Fruit fly (Drosophila melanogaster) whole organism, prepupa: ENCODE measurements around the gene Ets96B.

Experiments
- CG10631 ChIP-seq: fragments of 200-800 bp; sonication (Bioruptor generic); optimal IDR thresholded peaks from 2 replicates; lab custom pipeline; 2016; ENCODE audit warnings: missing biosample characterization, missing genetic modification characterization
- CG10669 ChIP-seq: fragments of 200-800 bp; sonication (Bioruptor generic); optimal IDR thresholded peaks from 3 replicates; lab custom pipeline; 2018; ENCODE audit warnings: missing biosample characterization, mild to moderate bottlenecking, missing genetic modification characterization, moderate library complexity
- CG15336 ChIP-seq: fragments of 200-800 bp; sonication (Bioruptor generic); IDR thresholded peaks from 2 replicates; pipeline ENCODE4 v1.3.6; 2022; ENCODE audit warnings: missing biosample characterization, missing genetic modification characterization
- CG1621 ChIP-seq: fragments of 200-800 bp; sonication (Bioruptor generic); optimal IDR thresholded peaks from 3 replicates; lab custom pipeline; 2018; ENCODE audit warnings: missing biosample characterization, mild to moderate bottlenecking, missing genetic modification characterization
- CG16779 ChIP-seq: fragments of 200-800 bp; sonication (Bioruptor generic); optimal IDR thresholded peaks from 3 replicates; lab custom pipeline; 2017; ENCODE audit warnings: missing biosample characterization, mild to moderate bottlenecking, missing genetic modification characterization
- CG32006 ChIP-seq: fragments of 200-800 bp; sonication (Bioruptor generic); optimal IDR thresholded peaks from 3 replicates; lab custom pipeline; 2017; ENCODE audit warnings: missing biosample characterization, mild to moderate bottlenecking, missing genetic modification characterization
- CG34406 ChIP-seq: fragments of 200-800 bp; sonication (Bioruptor generic); optimal IDR thresholded peaks from 3 replicates; lab custom pipeline; 2016; ENCODE audit warnings: missing biosample characterization, missing genetic modification characterization
- CG6163 ChIP-seq: fragments of 200-800 bp; sonication (Bioruptor generic); IDR thresholded peaks from 3 replicates; pipeline ENCODE4 v1.3.6; 2022; ENCODE audit warnings: missing biosample characterization, missing genetic modification characterization
- CG6808 ChIP-seq: fragments of 200-800 bp; sonication (Bioruptor generic); optimal IDR thresholded peaks from 3 replicates; lab custom pipeline; 2017; ENCODE audit warnings: missing biosample characterization, missing genetic modification characterization, mild to moderate bottlenecking, moderate library complexity, missing genetic modification reagents
- CG6854 ChIP-seq: fragments of 200-800 bp; sonication (Bioruptor generic); optimal IDR thresholded peaks from 2 replicates; lab custom pipeline; 2017; ENCODE audit warnings: missing biosample characterization, mild to moderate bottlenecking, missing genetic modification characterization
- CG7368 ChIP-seq: fragments of 200-800 bp; sonication (Bioruptor generic); optimal IDR thresholded peaks from 3 replicates; lab custom pipeline; 2016; ENCODE audit warnings: missing biosample characterization, missing genetic modification characterization
- CG8319 ChIP-seq: fragments of 200-800 bp; sonication (Bioruptor generic); optimal IDR thresholded peaks from 3 replicates; lab custom pipeline; 2016; ENCODE audit warnings: missing biosample characterization, missing genetic modification characterization
- CG8632 ChIP-seq: fragments of 200-800 bp; sonication (Bioruptor generic); optimal IDR thresholded peaks from 3 replicates; lab custom pipeline; 2016; ENCODE audit warnings: missing biosample characterization, missing genetic modification characterization
- CG9139 ChIP-seq: fragments of 200-800 bp; sonication (Bioruptor generic); optimal IDR thresholded peaks from 3 replicates; lab custom pipeline; 2017; ENCODE audit warnings: missing biosample characterization, mild to moderate bottlenecking, missing genetic modification characterization
- Eip78C ChIP-seq: fragments of 200-800 bp; sonication (Bioruptor generic); peaks from one replicate; lab custom pipeline; 2016; ENCODE audit warnings: missing biosample characterization, missing genetic modification characterization
- Ets21C ChIP-seq: fragments of 200-800 bp; sonication (Bioruptor generic); optimal IDR thresholded peaks from 3 replicates; lab custom pipeline; 2016; ENCODE audit warnings: missing biosample characterization, missing genetic modification characterization
- Ets96B ChIP-seq: fragments of 200-800 bp; optimal IDR thresholded peaks from 2 replicates; lab custom pipeline; 2019; ENCODE audit warnings: missing biosample characterization, mild to moderate bottlenecking, missing genetic modification characterization, moderate library complexity
- Gug ChIP-seq: fragments of 200-800 bp; sonication (Bioruptor generic); IDR thresholded peaks from 2 replicates; pipeline ENCODE4 v1.3.6; 2022; ENCODE audit warnings: missing biosample characterization, missing genetic modification characterization
- Lpt ChIP-seq: fragments of 200-800 bp; sonication (Bioruptor generic); optimal IDR thresholded peaks from 3 replicates; lab custom pipeline; 2016; ENCODE audit warnings: missing biosample characterization, missing genetic modification characterization
- Met ChIP-seq: fragments of 200-800 bp; sonication (Bioruptor generic); optimal IDR thresholded peaks from 3 replicates; lab custom pipeline; 2016; ENCODE audit warnings: missing biosample characterization, missing genetic modification characterization
- OdsH ChIP-seq: fragments of 200-800 bp; sonication (Bioruptor generic); optimal IDR thresholded peaks from 3 replicates; lab custom pipeline; 2016; ENCODE audit warnings: missing biosample characterization, missing genetic modification characterization
- Smox ChIP-seq: fragments of 200-800 bp; sonication (Bioruptor generic); optimal IDR thresholded peaks from 3 replicates; lab custom pipeline; 2016; ENCODE audit warnings: missing biosample characterization, missing genetic modification characterization
- Sox14 ChIP-seq: fragments of 200-800 bp; sonication (Bioruptor generic); optimal IDR thresholded peaks from 3 replicates; lab custom pipeline; 2016; ENCODE audit warnings: missing biosample characterization, missing genetic modification characterization
- Sox15 ChIP-seq: fragments of 200-800 bp; sonication (Bioruptor generic); optimal IDR thresholded peaks from 3 replicates; lab custom pipeline; 2016; ENCODE audit warnings: missing biosample characterization, missing genetic modification characterization
- achi ChIP-seq: fragments of 200-800 bp; sonication (Bioruptor generic); optimal IDR thresholded peaks from 3 replicates; lab custom pipeline; 2016; ENCODE audit warnings: missing biosample characterization, missing genetic modification characterization
- acj6 ChIP-seq: fragments of 200-800 bp; sonication (Bioruptor generic); optimal IDR thresholded peaks from 3 replicates; lab custom pipeline; 2016; ENCODE audit warnings: missing biosample characterization, missing genetic modification characterization
- cyc ChIP-seq: fragments of 200-800 bp; sonication (Bioruptor generic); optimal IDR thresholded peaks from 3 replicates; lab custom pipeline; 2016; ENCODE audit warnings: missing biosample characterization, missing genetic modification characterization
- dac ChIP-seq: fragments of 200-800 bp; sonication (Bioruptor generic); optimal IDR thresholded peaks from 2 replicates; lab custom pipeline; 2017; ENCODE audit warnings: missing biosample characterization, mild to moderate bottlenecking, missing genetic modification characterization
- dsx ChIP-seq: fragments of 200-800 bp; optimal IDR thresholded peaks from 3 replicates; lab custom pipeline; 2019; ENCODE audit warnings: missing biosample characterization, mild to moderate bottlenecking, missing genetic modification characterization, moderate library complexity; ENCODE audit not compliant: poor library complexity, severe bottlenecking
- eg ChIP-seq: fragments of 200-800 bp; sonication (Bioruptor generic); IDR thresholded peaks from 3 replicates; pipeline ENCODE4 v1.3.6; 2022; ENCODE audit warnings: missing biosample characterization, missing genetic modification characterization
- esn ChIP-seq: fragments of 200-800 bp; sonication (Bioruptor generic); optimal IDR thresholded peaks from 2 replicates; lab custom pipeline; 2016; ENCODE audit warnings: missing biosample characterization, mild to moderate bottlenecking, missing genetic modification characterization, moderate library complexity
- fd59A ChIP-seq: fragments of 200-800 bp; sonication (Bioruptor generic); optimal IDR thresholded peaks from 2 replicates; lab custom pipeline; 2017; ENCODE audit warnings: missing biosample characterization, mild to moderate bottlenecking, missing genetic modification characterization, missing genetic modification reagents
- fd85E ChIP-seq: fragments of 200-800 bp; sonication (Bioruptor generic); optimal IDR thresholded peaks from 3 replicates; lab custom pipeline; 2016; ENCODE audit warnings: missing biosample characterization, missing genetic modification characterization
- fkh ChIP-seq: fragments of 200-800 bp; sonication (Bioruptor generic); optimal IDR thresholded peaks from 3 replicates; lab custom pipeline; 2017; ENCODE audit warnings: missing biosample characterization, mild to moderate bottlenecking, missing genetic modification characterization, moderate library complexity
- lz ChIP-seq: fragments of 200-800 bp; sonication (Bioruptor generic); optimal IDR thresholded peaks from 3 replicates; lab custom pipeline; 2016; ENCODE audit warnings: missing biosample characterization, missing genetic modification characterization
- salr ChIP-seq, 2 experiments: fragments of 200-800 bp; sonication (Bioruptor generic); optimal IDR thresholded peaks; 3 replicates each; lab custom pipeline; 2016 to 2018; ENCODE audit warnings: missing biosample characterization in 2 of 2, missing genetic modification characterization in 2 of 2, mild to moderate bottlenecking in 1 of 2
- topi ChIP-seq: fragments of 200-800 bp; sonication (Bioruptor generic); optimal IDR thresholded peaks from 3 replicates; lab custom pipeline; 2016; ENCODE audit warnings: missing biosample characterization, missing genetic modification characterization
- vri ChIP-seq: fragments of 200-800 bp; sonication (Bioruptor generic); optimal IDR thresholded peaks from 3 replicates; lab custom pipeline; 2016; ENCODE audit warnings: missing biosample characterization, mild to moderate bottlenecking, missing genetic modification characterization

Ets96B gene

dm6 chr3R:24829887-24830351 lies 42.1 kb downstream of the Ets96B start, which contains the start of the genes Kaz and CG43273 (continued):
- no peak for TF ChIP-seq cyc
- TF ChIP-seq lz (GFP tag; lab: Kevin White, UChicago) = peak; percentile 60
- peak; percentile 6 for TF ChIP-seq fd59A
- no peak for TF ChIP-seq Met
- TF ChIP-seq Sox15 (GFP tag; lab: Kevin White, UChicago) = peak; percentile 24
- peak; percentile 36 for TF ChIP-seq Ets21C (GFP tag; lab: Kevin White, UChicago)
- peak; percentile 64 for TF ChIP-seq acj6 (GFP tag; lab: Kevin White, UChicago)
- no peak for TF ChIP-seq Ets96B
- TF ChIP-seq CG32006 (GFP tag; lab: Kevin White, UChicago) = no peak
- TF ChIP-seq CG6163 = no peak; the same call in 1 of the 3 replicates
- TF ChIP-seq, all 60 proteins: peak for 16

dm6 chr3R:24833652-24834051 lies 45.8 kb downstream of the Ets96B start, which contains the start of gene sosie:
Gene sosie, plus strand, starts transcription at chr3R:24833952.
- no peak for TF ChIP-seq fkh (GFP tag; lab: Kevin White, UChicago)
- no peak for TF ChIP-seq topi (GFP tag; lab: Kevin White, UChicago)
- no peak for TF ChIP-seq eg (GFP tag; lab: Robert Waterston, UW)
- no peak for TF ChIP-seq CG8632 (GFP tag; lab: Kevin White, UChicago)
- TF ChIP-seq Sox14 (GFP tag; lab: Kevin White, UChicago) = no peak
- TF ChIP-seq Ets96B = no peak
- no peak for TF ChIP-seq CG10631
- TF ChIP-seq CG16779 (tag; lab: Kevin White, UChicago) = no peak
- TF ChIP-seq CG7368 (GFP tag; lab: Kevin White, UChicago) = no peak
- TF ChIP-seq Eip78C (GFP tag; lab: Kevin White, UChicago) = no peak
- TF ChIP-seq CG8319 = no peak
- no peak for TF ChIP-seq CG32006 (GFP tag; lab: Kevin White, UChicago)
- no peak for TF ChIP-seq Ets21C (GFP tag; lab: Kevin White, UChicago)
- TF ChIP-seq salr (GFP tag; optimal IDR thresholded peaks at IDR 0.05; lab: Kevin White, UChicago) = no peak
- no peak for TF ChIP-seq esn (GFP tag; lab: Kevin White, UChicago)
- no peak for TF ChIP-seq CG1621 (tag; lab: Kevin White, UChicago)
- TF ChIP-seq fd59A = no peak
- TF ChIP-seq, all 60 proteins: peak for 0

- no peak for TF ChIP-seq CG6808 (GFP tag; lab: Kevin White, UChicago)
- no peak for TF ChIP-seq Sox15 (GFP tag; lab: Kevin White, UChicago)
These were observed 53.2 kb downstream of the Ets96B start, which contains the start of gene CG33658 for dm6 chr3R:24841063-24841462. Gene CG33658, minus strand, starts transcription at chr3R:24841163.

dm6 chr3R:24841635-24842034 lies 53.8 kb downstream of the Ets96B start, which contains the start of gene Esp:
Gene Esp, plus strand, starts transcription at chr3R:24841935.
- TF ChIP-seq CG8319 (no peak), CG6808 (GFP tag; lab: Kevin White, UChicago) (no peak), Lpt (no peak), Smox (GFP tag; lab: Kevin White, UChicago) (no peak), dsx (no peak), acj6 (GFP tag; lab: Kevin White, UChicago) (no peak), CG6854 (no peak), Gug (GFP tag; lab: Robert Waterston, UW) (no peak), esn (GFP tag; lab: Kevin White, UChicago) (no peak), OdsH (GFP tag; lab: Kevin White, UChicago) (no peak)

dm6 chr3R:24845148-24845547 lies 57.3 kb downstream of the Ets96B start:
- TF ChIP-seq CG34406 = no peak
- TF ChIP-seq achi (GFP tag; lab: Kevin White, UChicago) = no peak
- no peak for TF ChIP-seq Smox (GFP tag; lab: Kevin White, UChicago)
- TF ChIP-seq vri (GFP tag; lab: Kevin White, UChicago) = no peak
- no peak for TF ChIP-seq CG16779 (tag; lab: Kevin White, UChicago)
- no peak for TF ChIP-seq CG1621 (tag; lab: Kevin White, UChicago)
- TF ChIP-seq salr (GFP tag; optimal IDR thresholded peaks at IDR 0.05; lab: Kevin White, UChicago) = no peak
- TF ChIP-seq CG9139 (GFP tag; lab: Kevin White, UChicago) = no peak
- TF ChIP-seq CG10669 (GFP tag; lab: Kevin White, UChicago) = no peak
- TF ChIP-seq CG15336 (GFP tag; lab: Robert Waterston, UW) = no peak
- no peak for TF ChIP-seq fd59A
- no peak for TF ChIP-seq fd85E (GFP tag; lab: Kevin White, UChicago)
- TF ChIP-seq CG10631 = no peak
- TF ChIP-seq dac (GFP tag; lab: Kevin White, UChicago) = no peak
- TF ChIP-seq acj6 (GFP tag; lab: Kevin White, UChicago) = no peak
- TF ChIP-seq lz (GFP tag; lab: Kevin White, UChicago) = no peak
- TF ChIP-seq CG32006 (GFP tag; lab: Kevin White, UChicago) = no peak
- TF ChIP-seq CG8632 (GFP tag; lab: Kevin White, UChicago) = no peak
- TF ChIP-seq Eip78C (GFP tag; lab: Kevin White, UChicago) = no peak
- TF ChIP-seq, all 60 proteins: peak for 0
